Worm (Caenorhabditis elegans): ENCODE results near the gene W03G11.2.

Gene W03G11.2

ce11 chrX:12143693-12144092 is 35.3 kb upstream of the W03G11.2 start, which contains the start of gene M153.5:
TSS of gene M153.5 (plus strand) at chrX:12143993.
- no peak for TF ChIP-seq snpc-4 (GFP tag; optimal IDR thresholded peaks at IDR 0.05)
- TF ChIP-seq snpc-4 (tag; optimal IDR thresholded peaks at IDR 0.05): no peak
- no peak for TF ChIP-seq ceh-100 (GFP tag; IDR thresholded peaks at IDR 0.05)
- TF ChIP-seq dpff-1 (tag; optimal IDR thresholded peaks at IDR 0.05): no peak
- no peak for TF ChIP-seq hlh-12 (tag; optimal IDR thresholded peaks at IDR 0.05)
- no peak for TF ChIP-seq zim-3 (tag; optimal IDR thresholded peaks at IDR 0.05)
- TF ChIP-seq egrh-3 (GFP tag; IDR thresholded peaks at IDR 0.05): no peak
- no peak for TF ChIP-seq rec-8 (tag; optimal IDR thresholded peaks at IDR 0.05)
- TF ChIP-seq attf-5 (GFP tag; optimal IDR thresholded peaks at IDR 0.05): no peak
- no peak for TF ChIP-seq nhr-90 (tag; optimal IDR thresholded peaks at IDR 0.05)
- TF ChIP-seq attf-6 (GFP tag; IDR thresholded peaks at IDR 0.05): no peak
- TF ChIP-seq him-1 (tag; optimal IDR thresholded peaks at IDR 0.05): no peak

- no peak for TF ChIP-seq Y79H2A.3 (GFP tag; conservative IDR thresholded peaks at IDR 0.05)
- TF ChIP-seq T26A5.8 (tag; optimal IDR thresholded peaks at IDR 0.05): no peak
These were observed 34.2 kb upstream of the W03G11.2 start, which contains the start of gene M153.3 for ce11 chrX:12142569-12142968. TSS of gene M153.3 (plus strand) at chrX:12142869.

DNA sequence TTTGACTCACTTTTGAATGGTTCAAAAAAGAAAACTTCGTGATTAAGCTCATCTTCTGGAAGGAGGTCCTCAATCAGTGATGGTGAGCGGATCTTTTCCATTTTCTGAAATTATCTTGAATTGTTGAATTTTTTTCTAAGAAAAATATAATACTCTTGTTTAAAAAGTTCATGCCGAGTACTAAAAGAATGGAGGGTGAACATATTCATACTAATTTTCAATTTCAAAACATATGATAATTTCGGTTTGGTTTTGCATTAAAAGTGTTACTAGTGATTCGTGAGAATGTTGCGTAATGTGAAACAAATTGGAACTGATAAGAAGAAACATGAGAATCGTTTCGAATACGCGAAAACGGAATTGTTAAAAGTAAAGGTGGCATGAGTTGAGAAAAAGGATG is 32.6 kb upstream of the W03G11.2 start, which contains the start of gene lyst-1:
Gene lyst-1 (minus strand): TSS at position 101 of the 400 bp plus-strand sequence.
- no peak for TF ChIP-seq hmg-1.2 (GFP tag; IDR thresholded peaks at IDR 0.05)
- no peak for TF ChIP-seq nfyb-1 (GFP tag; IDR thresholded peaks at IDR 0.05)
- no peak for TF ChIP-seq T26A5.8 (tag; optimal IDR thresholded peaks at IDR 0.05)
- TF ChIP-seq hmg-20 (GFP tag; IDR thresholded peaks at IDR 0.05): no peak
- no peak for TF ChIP-seq C06A6.2 (GFP tag; conservative IDR thresholded peaks at IDR 0.05)
- TF ChIP-seq lag-1 (GFP tag; IDR thresholded peaks at IDR 0.05): no peak
- TF ChIP-seq cebp-1 (GFP tag; IDR thresholded peaks at IDR 0.05): no peak
- no peak for TF ChIP-seq cebp-1 (tag; optimal IDR thresholded peaks at IDR 0.05)
- TF ChIP-seq dpff-1 (tag; optimal IDR thresholded peaks at IDR 0.05): no peak

- TF ChIP-seq madf-10 (tag; optimal IDR thresholded peaks at IDR 0.05): no peak
- TF ChIP-seq madf-6 (GFP tag; IDR thresholded peaks at IDR 0.05): no peak
- TF ChIP-seq snpc-1.1 (tag; optimal IDR thresholded peaks at IDR 0.05; ENCODE audit: insufficient read depth): no peak
- no peak for TF ChIP-seq aptf-3 (GFP tag; IDR thresholded peaks at IDR 0.05)
- TF ChIP-seq F49E8.2 (tag; optimal IDR thresholded peaks at IDR 0.05; ENCODE audit: insufficient read depth): no peak
- TF ChIP-seq Y53F4B.3 (GFP tag; IDR thresholded peaks at IDR 0.05): no peak
- no peak for TF ChIP-seq ztf-18 (tag; optimal IDR thresholded peaks at IDR 0.05)
- no peak for TF ChIP-seq nhr-120 (GFP tag; IDR thresholded peaks at IDR 0.05)
- TF ChIP-seq tbp1 (GFP tag; optimal IDR thresholded peaks at IDR 0.05): no peak
- TF ChIP-seq D2030.7 (GFP tag; IDR thresholded peaks at IDR 0.05): no peak
- no peak for TF ChIP-seq egl-18 (GFP tag; IDR thresholded peaks at IDR 0.05)
- no peak for TF ChIP-seq F22D6.2 (tag; optimal IDR thresholded peaks at IDR 0.05)
- TF ChIP-seq ztf-26 (tag; optimal IDR thresholded peaks at IDR 0.05): no peak
- TF ChIP-seq B0019.2 (GFP tag; conservative IDR thresholded peaks at IDR 0.05): no peak
These were observed 16.9 kb upstream of the W03G11.2 start, which contains the start of gene lgc-18 for ce11 chrX:12125308-12125707. TSS of gene lgc-18 (plus strand) at chrX:12125608.

Measured in whole organism, young adult.